Worm (Caenorhabditis elegans) whole organism, late embryonic: ENCODE results near the gene zif-1.

Source experiments
- F13H6.1 ChIP-seq: sonication (generic microtip); optimal IDR thresholded peaks from 2 replicates; lab custom pipeline; 2016; ENCODE audit warnings: missing genetic modification characterization, missing compliant biosample characterization
- ama-1 ChIP-seq: fragments of 150-350 bp; optimal IDR thresholded peaks from 2 replicates; lab custom pipeline; 2014
- ceh-48 ChIP-seq: sonication (generic microtip); optimal IDR thresholded peaks from 2 replicates; lab custom pipeline; 2016; ENCODE audit warnings: missing genetic modification characterization, inconsistent platforms, missing compliant biosample characterization
- ceh-9 ChIP-seq: sonication (generic microtip); optimal IDR thresholded peaks from 2 replicates; lab custom pipeline; 2016; ENCODE audit warnings: mild to moderate bottlenecking, missing genetic modification characterization, inconsistent platforms, missing compliant biosample characterization
- elt-4 ChIP-seq: sonication (generic microtip); optimal IDR thresholded peaks from 2 replicates; lab custom pipeline; 2016; ENCODE audit warnings: missing genetic modification characterization, missing compliant biosample characterization
- fkh-10 ChIP-seq: fragments of 150-350 bp; optimal IDR thresholded peaks from 2 replicates; lab custom pipeline; 2014; ENCODE audit warnings: missing biosample characterization, missing genetic modification reagents, missing genetic modification characterization
- hlh-30 ChIP-seq: sonication (generic microtip); optimal IDR thresholded peaks from 2 replicates; lab custom pipeline; 2017; ENCODE audit warnings: antibody characterized with exemption, missing genetic modification characterization, missing compliant biosample characterization; ENCODE audit not compliant: insufficient read depth
- hlh-8 ChIP-seq: sonication (generic microtip); optimal IDR thresholded peaks from 2 replicates; lab custom pipeline; 2016; ENCODE audit warnings: missing genotype, missing genetic modification characterization, missing compliant biosample characterization
- odd-2 ChIP-seq: sonication (generic microtip); optimal IDR thresholded peaks from 2 replicates; lab custom pipeline; 2017; ENCODE audit warnings: antibody characterized with exemption, mild to moderate bottlenecking, missing genetic modification characterization, missing compliant biosample characterization
- pha-2 ChIP-seq: sonication (generic microtip); optimal IDR thresholded peaks from 2 replicates; lab custom pipeline; 2017; ENCODE audit warnings: mild to moderate bottlenecking, missing genetic modification characterization, missing compliant biosample characterization
- syd-9 ChIP-seq: sonication (generic microtip); optimal IDR thresholded peaks from 2 replicates; lab custom pipeline; 2016; ENCODE audit warnings: mild to moderate bottlenecking, missing genetic modification characterization, moderate library complexity, missing compliant biosample characterization
- tbx-7 ChIP-seq: sonication (generic microtip); optimal IDR thresholded peaks from 2 replicates; lab custom pipeline; 2016; ENCODE audit warnings: missing genotype, missing genetic modification characterization, missing compliant biosample characterization
- ttx-3 ChIP-seq: sonication (generic microtip); optimal IDR thresholded peaks from 2 replicates; lab custom pipeline; 2016; ENCODE audit warnings: missing genetic modification reagents, missing genetic modification characterization, missing compliant biosample characterization

DNA sequence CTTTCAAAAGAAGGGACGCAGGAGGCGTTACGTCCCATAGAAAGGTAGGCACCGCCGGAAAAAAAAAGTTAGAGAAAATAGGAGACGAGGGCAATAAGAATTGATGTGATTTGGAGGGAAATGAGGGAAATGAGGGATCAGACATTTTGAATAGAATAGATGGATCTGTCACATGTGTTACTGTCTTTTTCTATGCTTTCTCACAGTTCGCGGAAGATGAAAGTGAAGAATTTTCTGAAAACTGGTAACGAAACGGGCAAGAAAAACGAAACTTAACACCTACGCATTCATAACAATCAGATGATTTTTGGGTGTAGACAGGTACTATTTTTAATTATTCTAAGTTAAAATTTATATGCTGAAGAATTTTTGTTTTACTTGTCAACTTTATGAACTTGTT, 35.1 kb downstream of the zif-1 start, which contains the start of gene R107.9:
- TF ChIP-seq elt-4 (tag; lab: Kevin White, UChicago) = no peak
- TF ChIP-seq syd-9 (tag; lab: Kevin White, UChicago) = no peak
- TF ChIP-seq hlh-8 (tag; lab: Kevin White, UChicago) = no peak
- TF ChIP-seq ttx-3 (tag; lab: Kevin White, UChicago) = no peak
- no peak for TF ChIP-seq ama-1 (lab: Kevin White, UChicago)
- TF ChIP-seq pha-2 (tag; lab: Kevin White, UChicago) = no peak
- no peak for TF ChIP-seq ceh-9
- no peak for TF ChIP-seq ceh-48 (tag; lab: Kevin White, UChicago)
- TF ChIP-seq hlh-30 (tag; lab: Kevin White, UChicago) = no peak
- TF ChIP-seq fkh-10 (GFP tag; lab: Kevin White, UChicago) = no peak
- TF ChIP-seq odd-2 = no peak
- TF ChIP-seq F13H6.1 = no peak
- no peak for TF ChIP-seq tbx-7 (tag; lab: Kevin White, UChicago)
